Worm (Caenorhabditis elegans) whole organism, L2 larva: ENCODE results near the gene F26D11.1.

Source experiments
- C34F6.9 ChIP-seq: fragments of 150-350 bp; optimal IDR thresholded peaks from 2 replicates; lab custom pipeline; 2014; ENCODE audit warnings: missing biosample characterization, missing genetic modification characterization
- F13H6.1 ChIP-seq: sonication (generic microtip); optimal IDR thresholded peaks from 2 replicates; lab custom pipeline; 2016; ENCODE audit warnings: missing genetic modification characterization, missing compliant biosample characterization
- Y55F3AM.14 ChIP-seq: fragments of 200-800 bp; sonication (Bioruptor generic); optimal IDR thresholded peaks from 2 replicates; lab custom pipeline; 2018; ENCODE audit warnings: mild to moderate bottlenecking, missing genetic modification characterization, missing compliant biosample characterization
- ZK546.5 ChIP-seq: sonication (generic microtip); optimal IDR thresholded peaks from 2 replicates; lab custom pipeline; 2017; ENCODE audit warnings: missing biosample characterization, missing genetic modification characterization
- alr-1 ChIP-seq: fragments of 150-350 bp; optimal IDR thresholded peaks from 2 replicates; lab custom pipeline; 2014; ENCODE audit warnings: missing biosample characterization, missing genetic modification characterization
- aly-2 ChIP-seq: fragments of 150-350 bp; optimal IDR thresholded peaks from 2 replicates; lab custom pipeline; 2014; ENCODE audit warnings: missing biosample characterization, missing genetic modification characterization
- ama-1 ChIP-seq: fragments of 150-350 bp; optimal IDR thresholded peaks from 2 replicates; lab custom pipeline; 2018; ENCODE audit warnings: inconsistent platforms
- blmp-1 ChIP-seq: sonication (generic microtip); optimal IDR thresholded peaks from 2 replicates; lab custom pipeline; 2017; ENCODE audit warnings: missing genetic modification characterization, mild to moderate bottlenecking, missing compliant biosample characterization, antibody characterized with exemption, moderate library complexity; ENCODE audit not compliant: insufficient read depth
- ceh-16 ChIP-seq: fragments of 150-350 bp; optimal IDR thresholded peaks from 2 replicates; lab custom pipeline; 2014; ENCODE audit warnings: missing biosample characterization, missing genetic modification characterization
- ceh-82 ChIP-seq: fragments of 150-350 bp; optimal IDR thresholded peaks from 2 replicates; lab custom pipeline; 2014; ENCODE audit warnings: missing biosample characterization, missing genetic modification characterization
- crh-2 ChIP-seq: sonication (generic microtip); optimal IDR thresholded peaks from 2 replicates; lab custom pipeline; 2017; ENCODE audit warnings: missing biosample characterization, missing genetic modification characterization
- dmd-4 ChIP-seq: sonication (generic microtip); optimal IDR thresholded peaks from 2 replicates; lab custom pipeline; 2017; ENCODE audit warnings: missing biosample characterization, missing genetic modification characterization
- egl-27 ChIP-seq: sonication (generic microtip); optimal IDR thresholded peaks from 3 replicates; lab custom pipeline; 2017; ENCODE audit warnings: missing biosample characterization, missing genetic modification reagents, missing genetic modification characterization
- elt-1 ChIP-seq: fragments of 150-350 bp; optimal IDR thresholded peaks from 2 replicates; lab custom pipeline; 2014; ENCODE audit warnings: missing biosample characterization, missing genetic modification characterization
- fos-1 ChIP-seq: fragments of 150-350 bp; optimal IDR thresholded peaks from 2 replicates; lab custom pipeline; 2014; ENCODE audit warnings: missing biosample characterization, missing genetic modification characterization
- gmeb-1 ChIP-seq: fragments of 150-350 bp; optimal IDR thresholded peaks from 2 replicates; lab custom pipeline; 2014; ENCODE audit warnings: missing biosample characterization, missing genetic modification characterization
- lin-11 ChIP-seq: fragments of 150-350 bp; sonication (generic microtip); optimal IDR thresholded peaks from 2 replicates; lab custom pipeline; 2014; ENCODE audit warnings: missing biosample characterization, missing genetic modification characterization, inconsistent platforms, mixed read lengths
- mab-5 ChIP-seq: fragments of 150-350 bp; optimal IDR thresholded peaks from 2 replicates; lab custom pipeline; 2014; ENCODE audit warnings: missing biosample characterization, missing genetic modification characterization
- mbf-1 ChIP-seq: sonication (generic microtip); optimal IDR thresholded peaks from 2 replicates; lab custom pipeline; 2017; ENCODE audit warnings: missing biosample characterization, missing genetic modification characterization
- mdl-1 ChIP-seq, 2 experiments: fragments of 150-350 bp in 1 of 2; sonication (generic microtip) in 1 of 2; optimal IDR thresholded peaks; 2 replicates each; lab custom pipeline; 2017; ENCODE audit warnings: missing biosample characterization in 2 of 2, missing genetic modification characterization in 2 of 2
- nhr-10 ChIP-seq: sonication (generic microtip); optimal IDR thresholded peaks from 2 replicates; lab custom pipeline; 2017; ENCODE audit warnings: missing biosample characterization, missing genetic modification characterization
- nhr-11 ChIP-seq: fragments of 150-350 bp; optimal IDR thresholded peaks from 2 replicates; lab custom pipeline; 2014; ENCODE audit warnings: missing biosample characterization, missing genetic modification characterization
- nhr-12 ChIP-seq: fragments of 150-350 bp; optimal IDR thresholded peaks from 2 replicates; lab custom pipeline; 2014; ENCODE audit warnings: missing biosample characterization, missing genetic modification characterization
- nhr-129 ChIP-seq: fragments of 150-350 bp; optimal IDR thresholded peaks from 2 replicates; lab custom pipeline; 2014; ENCODE audit warnings: missing biosample characterization, missing genetic modification characterization
- nhr-21 ChIP-seq: fragments of 150-350 bp; optimal IDR thresholded peaks from 2 replicates; lab custom pipeline; 2014; ENCODE audit warnings: missing biosample characterization, missing genetic modification characterization
- nhr-23 ChIP-seq: fragments of 150-350 bp; optimal IDR thresholded peaks from 2 replicates; lab custom pipeline; 2014; ENCODE audit warnings: missing biosample characterization, missing genetic modification reagents, missing genetic modification characterization
- nhr-6 ChIP-seq: fragments of 150-350 bp; optimal IDR thresholded peaks from 2 replicates; lab custom pipeline; 2014; ENCODE audit warnings: missing biosample characterization, missing genetic modification characterization
- nhr-77 ChIP-seq: fragments of 150-350 bp; optimal IDR thresholded peaks from 2 replicates; lab custom pipeline; 2014; ENCODE audit warnings: missing biosample characterization, missing genetic modification characterization
- peb-1 ChIP-seq: fragments of 150-350 bp; optimal IDR thresholded peaks from 2 replicates; lab custom pipeline; 2014; ENCODE audit warnings: missing biosample characterization, missing genetic modification characterization
- sem-4 ChIP-seq: fragments of 150-350 bp; optimal IDR thresholded peaks from 2 replicates; lab custom pipeline; 2014; ENCODE audit warnings: missing biosample characterization, missing genetic modification reagents, missing genetic modification characterization
- sma-3 ChIP-seq: sonication (generic microtip); optimal IDR thresholded peaks from 2 replicates; lab custom pipeline; 2016; ENCODE audit warnings: missing genetic modification reagents, missing genetic modification characterization, missing compliant biosample characterization
- sma-9 ChIP-seq, 2 experiments: fragments of 150-350 bp in 1 of 2; sonication (generic microtip) in 1 of 2; optimal IDR thresholded peaks; 2 replicates each; lab custom pipeline; 2014 to 2016; ENCODE audit warnings: missing genetic modification characterization in 2 of 2, mild to moderate bottlenecking in 1 of 2, missing biosample characterization in 1 of 2, missing compliant biosample characterization in 1 of 2, missing genetic modification reagents in 1 of 2, moderate library complexity in 1 of 2
- snpc-4 ChIP-seq: fragments of 150-350 bp; optimal IDR thresholded peaks from 2 replicates; lab custom pipeline; 2014; ENCODE audit warnings: missing biosample characterization, missing genetic modification characterization
- unc-39 ChIP-seq: fragments of 150-350 bp; optimal IDR thresholded peaks from 2 replicates; lab custom pipeline; 2014; ENCODE audit warnings: missing biosample characterization, missing genetic modification characterization
- unc-55 ChIP-seq: fragments of 150-350 bp; sonication (generic microtip); optimal IDR thresholded peaks from 3 replicates; lab custom pipeline; 2014; ENCODE audit warnings: missing biosample characterization, missing genetic modification reagents, missing genetic modification characterization
- zag-1 ChIP-seq: fragments of 150-350 bp; optimal IDR thresholded peaks from 2 replicates; lab custom pipeline; 2014; ENCODE audit warnings: missing biosample characterization, missing genetic modification characterization
- ztf-1 ChIP-seq: fragments of 200-800 bp; sonication (Bioruptor generic); conservative IDR thresholded peaks from 2 replicates; pipeline ENCODE4 v1.3.6; 2022; ENCODE audit warnings: missing genetic modification characterization, missing compliant biosample characterization
- ztf-11 ChIP-seq: sonication (generic microtip); optimal IDR thresholded peaks from 2 replicates; lab custom pipeline; 2017; ENCODE audit warnings: missing biosample characterization, missing genetic modification characterization
- ztf-4 ChIP-seq: fragments of 150-350 bp; optimal IDR thresholded peaks from 2 replicates; lab custom pipeline; 2014; ENCODE audit warnings: missing biosample characterization, missing genetic modification characterization

F26D11.1 gene

DNA sequence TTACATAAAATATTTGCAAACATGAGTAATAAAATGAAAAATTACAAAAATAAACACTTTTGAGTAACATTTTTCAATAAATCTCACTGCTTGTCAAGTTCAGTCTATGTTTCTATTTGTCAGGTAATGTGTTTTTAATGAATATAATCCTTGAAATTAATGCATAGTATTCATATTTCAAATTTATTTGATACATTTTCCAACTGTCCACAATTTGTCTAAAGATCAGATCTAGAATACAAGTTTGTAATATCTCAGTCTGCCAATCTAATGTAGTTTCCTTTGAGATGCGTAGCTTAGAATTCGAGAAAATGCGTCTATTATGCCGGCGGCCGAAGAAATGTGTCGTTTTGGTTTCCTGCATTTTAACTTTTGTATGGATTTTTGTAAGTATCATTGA lies 37.8 kb upstream of the F26D11.1 start, which contains the start of gene Y97E10B.1:
Y97E10B.1 (plus strand) TSS at position 301 of the 400 bp plus-strand sequence.
- TF ChIP-seq ama-1 (lab: Kevin White, UChicago) (no peak), ZK546.5 (no peak), ceh-16 (tag; lab: Kevin White, UChicago) (no peak), peb-1 (tag; lab: Kevin White, UChicago) (no peak), blmp-1 (tag; lab: Kevin White, UChicago) (no peak), gmeb-1 (tag; lab: Kevin White, UChicago) (no peak), alr-1 (tag; lab: Kevin White, UChicago) (no peak), snpc-4 (tag; lab: Kevin White, UChicago) (no peak), C34F6.9 (tag; lab: Kevin White, UChicago) (no peak), sem-4 (tag; lab: Kevin White, UChicago) (no peak), mdl-1 (tag; optimal IDR thresholded peaks at IDR 0.05; lab: Kevin White, UChicago) (no peak), egl-27 (no peak), lin-11 (tag; lab: Kevin White, UChicago) (no peak), nhr-129 (tag; lab: Kevin White, UChicago) (no peak), sma-9 (GFP tag; optimal IDR thresholded peaks at IDR 0.05; lab: Kevin White, UChicago) (no peak), sma-9 (tag; optimal IDR thresholded peaks at IDR 0.05; lab: Kevin White, UChicago) (no peak)

ce11 chrV:7946229-7946628 lies 35.1 kb upstream of the F26D11.1 start:
- TF ChIP-seq lin-11 (tag; lab: Kevin White, UChicago) (no peak), zag-1 (tag; lab: Kevin White, UChicago) (no peak), ceh-82 (tag; lab: Kevin White, UChicago) (no peak), aly-2 (no peak), ztf-1 (GFP tag; lab: Robert Waterston, UW) (no peak), nhr-23 (tag; lab: Kevin White, UChicago) (no peak), sem-4 (tag; lab: Kevin White, UChicago) (no peak), egl-27 (no peak), ztf-4 (tag; lab: Kevin White, UChicago) (no peak)

DNA sequence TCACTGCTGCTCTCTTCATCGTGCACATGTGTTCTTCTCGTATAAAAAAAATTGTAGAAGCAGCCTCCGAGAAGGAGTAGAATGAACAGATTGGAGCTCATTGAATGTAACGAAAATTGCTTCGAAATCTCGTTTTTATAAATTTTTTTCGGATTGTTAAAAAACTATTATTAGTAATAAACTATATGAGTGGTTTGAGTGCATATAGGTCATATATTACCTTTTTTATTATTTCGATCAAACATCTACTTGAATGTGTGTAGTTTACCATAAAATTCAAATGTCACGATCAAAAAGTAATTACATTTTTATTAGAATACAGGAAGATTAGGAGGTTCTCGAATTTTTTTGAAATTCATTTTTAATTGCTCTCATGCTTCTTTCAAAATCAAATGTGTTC lies 28.5 kb upstream of the F26D11.1 start, which contains the start of gene clec-216:
clec-216 (minus strand) TSS at position 101 of the 400 bp plus-strand sequence.
- TF ChIP-seq nhr-10 (no peak), mab-5 (tag; lab: Kevin White, UChicago) (no peak), lin-11 (tag; lab: Kevin White, UChicago) (no peak), nhr-11 (tag; lab: Kevin White, UChicago) (no peak), fos-1 (tag; lab: Kevin White, UChicago) (no peak), aly-2 (no peak), ceh-16 (tag; lab: Kevin White, UChicago) (no peak), dmd-4 (tag; lab: Kevin White, UChicago) (no peak)

DNA sequence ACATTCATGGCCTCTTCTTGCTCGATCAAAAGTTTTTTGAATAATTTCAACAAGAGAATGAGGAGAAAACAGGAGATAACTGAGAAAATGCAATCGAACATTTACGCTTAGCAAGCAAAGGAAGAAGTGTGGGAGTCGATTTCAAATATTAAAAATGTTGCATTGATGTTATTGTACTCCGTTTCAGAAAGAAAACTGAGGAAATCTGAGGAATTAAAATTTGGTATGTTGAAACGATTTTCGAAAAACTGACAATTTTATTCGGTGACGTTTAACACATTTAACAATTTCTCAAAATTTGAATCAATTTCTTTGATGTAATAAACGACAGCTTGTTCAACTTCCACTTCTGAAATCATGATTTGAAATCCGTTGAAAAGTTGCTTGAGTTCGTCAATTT lies 26.8 kb upstream of the F26D11.1 start, which contains the start of gene F26D11.13:
F26D11.13 (minus strand) TSS at position 101 of the 400 bp plus-strand sequence.
- TF ChIP-seq fos-1 (tag; lab: Kevin White, UChicago) (no peak), nhr-77 (tag; lab: Kevin White, UChicago) (no peak), sma-9 (GFP tag; optimal IDR thresholded peaks at IDR 0.05; lab: Kevin White, UChicago) (no peak), sma-9 (tag; optimal IDR thresholded peaks at IDR 0.05; lab: Kevin White, UChicago) (no peak), ztf-11 (tag; lab: Kevin White, UChicago) (no peak), sem-4 (tag; lab: Kevin White, UChicago) (no peak), ZK546.5 (no peak), F13H6.1 (tag; lab: Kevin White, UChicago) (no peak), Y55F3AM.14 (GFP tag; lab: Kevin White, UChicago) (no peak), nhr-6 (tag; lab: Kevin White, UChicago) (no peak), peb-1 (tag; lab: Kevin White, UChicago) (no peak), C34F6.9 (tag; lab: Kevin White, UChicago) (no peak), blmp-1 (tag; lab: Kevin White, UChicago) (no peak), sma-3 (GFP tag; lab: Kevin White, UChicago) (no peak), mbf-1 (tag; lab: Kevin White, UChicago) (no peak), nhr-21 (no peak)

- TF ChIP-seq Y55F3AM.14 (GFP tag; lab: Kevin White, UChicago) (no peak), crh-2 (tag; lab: Kevin White, UChicago) (peak; percentile 43), aly-2 (no peak), unc-39 (tag; lab: Kevin White, UChicago) (no peak), nhr-12 (tag; lab: Kevin White, UChicago) (no peak), peb-1 (tag; lab: Kevin White, UChicago) (no peak), egl-27 (no peak), nhr-77 (tag; lab: Kevin White, UChicago) (no peak), elt-1 (tag; lab: Kevin White, UChicago) (no peak), blmp-1 (tag; lab: Kevin White, UChicago) (no peak), C34F6.9 (tag; lab: Kevin White, UChicago) (peak; percentile 18), fos-1 (tag; lab: Kevin White, UChicago) (peak; percentile 6), nhr-11 (tag; lab: Kevin White, UChicago) (no peak), gmeb-1 (tag; lab: Kevin White, UChicago) (peak; percentile 59), nhr-129 (tag; lab: Kevin White, UChicago) (peak; percentile 49), unc-55 (peak; percentile 58), nhr-6 (tag; lab: Kevin White, UChicago) (no peak), F13H6.1 (tag; lab: Kevin White, UChicago) (no peak)
Measured at ce11 chrV:7955168-7955567, 26.2 kb upstream of the F26D11.1 start, which contains the start of gene F26D11.12. Gene F26D11.12, minus strand, starts transcription at chrV:7955312.
